Fruit fly (Drosophila melanogaster): ENCODE results near the gene Mtpalpha.

dm6 chr2L:9562713-9563112, 13.9 kb downstream of the Mtpalpha start:
- TF ChIP-seq gl (tag; optimal IDR thresholded peaks at IDR 0.05): no peak
- TF ChIP-seq Pif1B (GFP tag; optimal IDR thresholded peaks at IDR 0.05): no peak
- TF ChIP-seq CG13204 (GFP tag; optimal IDR thresholded peaks at IDR 0.05): no peak
- no peak for TF ChIP-seq CG15710 (tag; optimal IDR thresholded peaks at IDR 0.05)
- no peak for TF ChIP-seq rn (GFP tag; IDR thresholded peaks at IDR 0.05)
- TF ChIP-seq CG12605 (GFP tag; IDR thresholded peaks at IDR 0.05): no peak
- TF ChIP-seq Snoo (tag; optimal IDR thresholded peaks at IDR 0.05): no peak
- TF ChIP-seq CG9948 (tag; optimal IDR thresholded peaks at IDR 0.05): no peak
- no peak for TF ChIP-seq EcR (GFP tag; optimal IDR thresholded peaks at IDR 0.05)
- TF ChIP-seq CG17806 (tag; optimal IDR thresholded peaks at IDR 0.05): no peak
- TF ChIP-seq CG4496 (GFP tag; IDR thresholded peaks at IDR 0.05): no peak
- TF ChIP-seq CG8159 (tag; optimal IDR thresholded peaks at IDR 0.05): peak; percentile 8

Measured in whole organism, pupa.